Fruit fly (Drosophila melanogaster) S2 (cell line): ENCODE measurements around the gene CG34348.

ENCODE experiments used
- CG8478 ChIP-seq: fragments of >200 bp; optimal IDR thresholded peaks from 2 replicates; lab custom pipeline; 2018
- CTCF ChIP-seq, 2 experiments: fragments of >200 bp; optimal IDR thresholded peaks; 2 replicates each; lab custom pipeline; 2018

- TF ChIP-seq CG8478 (lab: Kevin White, UChicago) (no peak), CTCF (optimal IDR thresholded peaks at IDR 0.05; lab: Kevin White, UChicago) (no peak)
These were observed 46.1 kb upstream of the CG34348 start for dm6 chrX:11293567-11293966.
